Worm (Caenorhabditis elegans) whole organism, mixed stage, embryonic: ENCODE data around the gene dhhc-5.

Experiments used
- ces-1 ChIP-seq: fragments of 150-350 bp; optimal IDR thresholded peaks from 2 replicates; lab custom pipeline; 2014; ENCODE audit warnings: missing biosample characterization, missing genetic modification reagents, missing genetic modification characterization
- mep-1 ChIP-seq: fragments of 150-350 bp; optimal IDR thresholded peaks from 2 replicates; lab custom pipeline; 2017; ENCODE audit warnings: missing biosample characterization, missing genetic modification reagents, missing genetic modification characterization, inconsistent platforms
- nhr-12 ChIP-seq: fragments of 150-350 bp; optimal IDR thresholded peaks from 2 replicates; lab custom pipeline; 2014; ENCODE audit warnings: missing biosample characterization, missing genetic modification characterization
- sptf-1 ChIP-seq: sonication (generic microtip); optimal IDR thresholded peaks from 2 replicates; lab custom pipeline; 2017; ENCODE audit warnings: mild to moderate bottlenecking, missing genetic modification characterization, moderate library complexity, missing compliant biosample characterization

ce11 chrIII:6873724-6874123 lies 24.9 kb upstream of the dhhc-5 start:
- TF ChIP-seq ces-1 (GFP tag; lab: Kevin White, UChicago) (no peak), mep-1 (tag; lab: Kevin White, UChicago) (no peak), nhr-12 (tag; lab: Kevin White, UChicago) (no peak), sptf-1 (no peak)
